Fruit fly (Drosophila melanogaster): ENCODE data around the gene CtIP.
A peak's percentile ranks its signal among the peaks of the same experiment; 100 is the strongest.

The CtIP gene

dm6 chr3L:20399550-20400109 lies 36.4 kb upstream of the CtIP start (continued):
- TF ChIP-seq CG9797 (GFP tag; optimal IDR thresholded peaks at IDR 0.05) (no peak), nmo (GFP tag; optimal IDR thresholded peaks at IDR 0.05) (peak; percentile 92), CG6272 (GFP tag; IDR thresholded peaks at IDR 0.05) (peak; percentile 73), Gsc (GFP tag; IDR thresholded peaks at IDR 0.05) (no peak), Max (GFP tag; optimal IDR thresholded peaks at IDR 0.05) (peak; percentile 86), vnd (GFP tag; IDR thresholded peaks at IDR 0.05; ENCODE audit: partially characterized antibody) (no peak), CG2678 (tag; optimal IDR thresholded peaks at IDR 0.05) (peak; percentile 95), schlank (tag; optimal IDR thresholded peaks at IDR 0.05) (peak; percentile 66), Dek (tag; optimal IDR thresholded peaks at IDR 0.05) (peak; percentile 86), CG9215 (GFP tag; IDR thresholded peaks at IDR 0.05) (peak; percentile 83), CG11085 (GFP tag; IDR thresholded peaks at IDR 0.05) (peak; percentile 77), tio (GFP tag; optimal IDR thresholded peaks at IDR 0.05) (peak; percentile 91), CG11504 (tag; optimal IDR thresholded peaks at IDR 0.05) (peak; percentile 91), MTF-1 (GFP tag; optimal IDR thresholded peaks at IDR 0.05; ENCODE audit: borderline replicate concordance) (peak; percentile 44), GATAe (GFP tag; conservative IDR thresholded peaks at IDR 0.05) (peak; percentile 57; the same call in 1 of the 2 replicates), CG3838 (GFP tag; optimal IDR thresholded peaks at IDR 0.05) (peak; percentile 48), CrebB (tag; optimal IDR thresholded peaks at IDR 0.05) (peak; percentile 77), Dip3 (GFP tag; optimal IDR thresholded peaks at IDR 0.05) (peak; percentile 84), gce (GFP tag; IDR thresholded peaks at IDR 0.05) (peak; percentile 69; the same call in 2 of the 3 replicates), HHEX (GFP tag; optimal IDR thresholded peaks at IDR 0.05) (peak; percentile 89), Sry-δ (GFP tag; optimal IDR thresholded peaks at IDR 0.05) (peak; percentile 31), cad (GFP tag; optimal IDR thresholded peaks at IDR 0.05) (no peak), CG18764 (GFP tag; optimal IDR thresholded peaks at IDR 0.05) (peak; percentile 79), bsh (GFP tag; optimal IDR thresholded peaks at IDR 0.05) (peak; percentile 82 to 86), fu2 (GFP tag; optimal IDR thresholded peaks at IDR 0.05) (peak; percentile 71), esg (GFP tag; conservative IDR thresholded peaks at IDR 0.05) (peak; percentile 72), row (GFP tag; IDR thresholded peaks at IDR 0.05) (peak; percentile 94), tgo (GFP tag; IDR thresholded peaks at IDR 0.05) (peak; percentile 85), jumu (GFP tag; optimal IDR thresholded peaks at IDR 0.05) (peak; percentile 52), NFAT (GFP tag; IDR thresholded peaks at IDR 0.05) (peak; percentile 79), Dfd (GFP tag; optimal IDR thresholded peaks at IDR 0.05) (no peak), klu (GFP tag; IDR thresholded peaks at IDR 0.05) (peak; percentile 82), Abd-B (GFP tag; optimal IDR thresholded peaks at IDR 0.05) (peak; percentile 84), grau (tag; optimal IDR thresholded peaks at IDR 0.05) (peak; percentile 92), CG9609 (GFP tag; optimal IDR thresholded peaks at IDR 0.05) (peak; percentile 73), toy (GFP tag; IDR thresholded peaks at IDR 0.05) (peak; percentile 73), CG1529 (GFP tag; optimal IDR thresholded peaks at IDR 0.05) (peak; percentile 74), CG18262 (tag; optimal IDR thresholded peaks at IDR 0.05) (peak; percentile 90), run (tag; optimal IDR thresholded peaks at IDR 0.05) (peak; percentile 86), CG8924 (tag; optimal IDR thresholded peaks at IDR 0.05) (peak; percentile 93), CG11093 (GFP tag; IDR thresholded peaks at IDR 0.05) (peak; percentile 85), dm (GFP tag; optimal IDR thresholded peaks at IDR 0.05) (peak; percentile 66), CG2712 (tag; optimal IDR thresholded peaks at IDR 0.05) (peak; percentile 90), Hr51 (GFP tag; optimal IDR thresholded peaks at IDR 0.05) (peak; percentile 75 to 95), yki (optimal IDR thresholded peaks at IDR 0.05) (no peak), chn (GFP tag; optimal IDR thresholded peaks at IDR 0.05) (peak; percentile 78), CG8388 (GFP tag; optimal IDR thresholded peaks at IDR 0.05) (peak; percentile 82), CG32532 (GFP tag; IDR thresholded peaks at IDR 0.05) (peak; percentile 91), salm (tag; optimal IDR thresholded peaks at IDR 0.05) (peak; percentile 73), dmrt99B (tag; optimal IDR thresholded peaks at IDR 0.05) (peak; percentile 94), cg (GFP tag; optimal IDR thresholded peaks at IDR 0.05) (no peak)
